Worm (Caenorhabditis elegans) whole organism, L4 larva: ENCODE measurements around the gene sra-29.

Experiments used
- lin-13 ChIP-seq: fragments of 150-350 bp; optimal IDR thresholded peaks from 2 replicates; lab custom pipeline; 2014; ENCODE audit warnings: missing biosample characterization, missing genetic modification reagents, missing genetic modification characterization
- nhr-11 ChIP-seq: fragments of 150-350 bp; optimal IDR thresholded peaks from 2 replicates; lab custom pipeline; 2014; ENCODE audit warnings: missing biosample characterization, missing genetic modification characterization
- pha-4 ChIP-seq, 2 experiments: fragments of 150-350 bp in 1 of 2; fragments of 200-800 bp in 1 of 2; sonication (Bioruptor generic) in 1 of 2; IDR thresholded peaks in 1 of 2; optimal IDR thresholded peaks in 1 of 2; 2 replicates each; pipeline versions ENCODE4 v1.3.6 to Lab custom; 2014 to 2022; ENCODE audit warnings: missing genetic modification characterization in 2 of 2, missing genetic modification reagents in 2 of 2, missing biosample characterization in 1 of 2, missing compliant biosample characterization in 1 of 2
- skn-1 ChIP-seq: fragments of 150-350 bp; optimal IDR thresholded peaks from 2 replicates; lab custom pipeline; 2014; ENCODE audit warnings: missing biosample characterization, missing genetic modification characterization
- snpc-1.2 ChIP-seq: fragments of 200-800 bp; sonication (Bioruptor generic); IDR thresholded peaks from 2 replicates; pipeline ENCODE4 v1.3.6; 2022; ENCODE audit warnings: missing genetic modification reagents, missing genetic modification characterization, missing compliant biosample characterization
- unc-39 ChIP-seq: sonication (generic microtip); optimal IDR thresholded peaks from 2 replicates; lab custom pipeline; 2017; ENCODE audit warnings: missing biosample characterization, missing genetic modification characterization
- unc-62 ChIP-seq, 3 experiments: fragments of 150-350 bp in 1 of 3; sonication (generic microtip); optimal IDR thresholded peaks in 2 of 3; peaks in 1 of 3; 1 replicate in 1 of 3; 2 replicates in 2 of 3; lab custom pipeline; 2014 to 2017; ENCODE audit warnings: missing biosample characterization in 3 of 3, missing genetic modification characterization in 3 of 3, missing genetic modification reagents in 3 of 3, missing genotype in 1 of 3
- zip-11 ChIP-seq: fragments of 200-800 bp; sonication (Bioruptor generic); IDR thresholded peaks from 2 replicates; pipeline ENCODE4 v1.3.6; 2022; ENCODE audit warnings: missing genetic modification characterization, missing compliant biosample characterization

DNA sequence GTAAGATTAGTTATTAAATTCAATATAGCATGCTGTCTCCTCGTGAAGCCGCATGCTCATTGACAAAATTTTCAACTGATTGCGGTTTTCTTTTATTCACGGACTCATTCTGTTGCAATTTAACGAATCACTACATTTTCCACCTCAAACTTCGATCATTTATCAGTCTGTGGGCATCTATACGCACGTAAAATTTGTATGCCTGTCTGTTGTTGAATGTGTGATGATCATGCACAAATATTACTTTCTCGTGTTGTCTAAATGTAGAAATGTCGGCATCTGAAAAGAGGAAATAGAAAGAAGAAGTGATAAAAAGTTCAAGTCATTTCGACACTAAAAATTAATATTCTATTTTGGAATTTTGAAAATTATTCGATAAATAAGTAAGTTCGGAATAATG, 37.0 kb upstream of the sra-29 start:
- no peak for TF ChIP-seq skn-1
- TF ChIP-seq zip-11 (GFP tag; lab: Robert Waterston, UW): no peak
- no peak for TF ChIP-seq pha-4 (GFP tag; IDR thresholded peaks at IDR 0.05; lab: Robert Waterston, UW)
- TF ChIP-seq pha-4 (tag; optimal IDR thresholded peaks at IDR 0.05; lab: Kevin White, UChicago): no peak
- TF ChIP-seq unc-62 (GFP tag; optimal IDR thresholded peaks at IDR 0.05 in 1 of 2; lab: Kevin White, UChicago): no peak
- TF ChIP-seq unc-62 (tag; optimal IDR thresholded peaks at IDR 0.05; lab: Kevin White, UChicago): no peak
- no peak for TF ChIP-seq nhr-11 (tag; lab: Kevin White, UChicago)
- TF ChIP-seq lin-13 (GFP tag; lab: Kevin White, UChicago): no peak
- TF ChIP-seq snpc-1.2: no peak
- TF ChIP-seq unc-39 (tag; lab: Kevin White, UChicago): no peak
